Worm (Caenorhabditis elegans): ENCODE data around the gene ZC239.17.

ZC239.17 gene

ce11 chrII:3241842-3242241 is 16.2 kb upstream of the ZC239.17 start:
- TF ChIP-seq syd-9 (tag; optimal IDR thresholded peaks at IDR 0.05), result no peak
- no peak for TF ChIP-seq unc-3 (GFP tag; conservative IDR thresholded peaks at IDR 0.05)
- no peak for TF ChIP-seq unc-3 (tag; optimal IDR thresholded peaks at IDR 0.05)
- TF ChIP-seq ceh-18 (tag; optimal IDR thresholded peaks at IDR 0.05), result no peak
- TF ChIP-seq ceh-24 (tag; optimal IDR thresholded peaks at IDR 0.05), result no peak
- TF ChIP-seq C38D4.7 (GFP tag; optimal IDR thresholded peaks at IDR 0.05), result no peak
- TF ChIP-seq pros-1 (tag; optimal IDR thresholded peaks at IDR 0.05), result no peak
- TF ChIP-seq npax-4 (tag; optimal IDR thresholded peaks at IDR 0.05), result no peak
- no peak for TF ChIP-seq ceh-30 (tag; optimal IDR thresholded peaks at IDR 0.05)
- TF ChIP-seq ceh-34 (tag; optimal IDR thresholded peaks at IDR 0.05), result no peak
- no peak for TF ChIP-seq K09A11.1 (tag; optimal IDR thresholded peaks at IDR 0.05; ENCODE audit: insufficient read depth)
- no peak for TF ChIP-seq ref-2 (tag; optimal IDR thresholded peaks at IDR 0.05)
- no peak for TF ChIP-seq ceh-14 (tag; optimal IDR thresholded peaks at IDR 0.05)
- TF ChIP-seq pax-1 (tag; optimal IDR thresholded peaks at IDR 0.05), result no peak

- no peak for TF ChIP-seq fkh-6 (tag; optimal IDR thresholded peaks at IDR 0.05)
- no peak for TF ChIP-seq ceh-45 (GFP tag; IDR thresholded peaks at IDR 0.05)
Measured at ce11 chrII:3240207-3240606, 14.5 kb upstream of the ZC239.17 start, which contains the start of gene C17F4.3. C17F4.3 (plus strand) TSS chrII:3240507.

DNA sequence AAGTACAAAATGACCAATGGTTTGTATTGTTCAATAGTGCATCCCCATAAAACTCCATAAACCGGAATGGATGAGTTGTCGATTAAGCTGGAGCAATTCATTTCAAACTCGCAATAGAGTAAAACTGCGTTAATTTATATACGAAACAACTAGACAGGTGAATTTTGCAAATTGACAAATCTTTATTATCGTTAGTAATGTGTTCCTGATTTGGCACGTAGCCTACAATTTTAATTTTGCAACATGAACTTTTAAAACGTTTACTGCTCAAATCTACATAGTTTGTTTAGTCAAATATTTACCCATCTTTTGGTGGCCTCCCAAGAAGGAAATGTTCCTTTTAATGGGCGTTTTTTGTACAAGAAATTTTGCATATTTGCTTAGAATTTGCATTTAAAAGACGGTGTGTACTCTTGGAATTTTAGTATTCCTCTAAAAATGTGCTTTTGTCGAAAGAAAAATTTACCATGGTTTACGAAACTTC is 11.4 kb upstream of the ZC239.17 start, which contains the start of the genes srz-67 and C17F4.11:
srz-67 (minus strand) TSS at position 101 of the 484 bp plus-strand sequence.
C17F4.11 (plus strand) TSS at position 434 of the 484 bp plus-strand sequence.
- TF ChIP-seq pag-3 (tag; optimal IDR thresholded peaks at IDR 0.05; ENCODE audit: borderline replicate concordance) (no peak), ceh-14 (tag; optimal IDR thresholded peaks at IDR 0.05) (no peak), nhr-11 (tag; optimal IDR thresholded peaks at IDR 0.05) (no peak), nhr-232 (tag; optimal IDR thresholded peaks at IDR 0.05) (no peak), npax-4 (tag; optimal IDR thresholded peaks at IDR 0.05) (no peak), ahr-1 (tag; optimal IDR thresholded peaks at IDR 0.05) (no peak), ceh-48 (tag; optimal IDR thresholded peaks at IDR 0.05) (no peak), ceh-22 (tag; optimal IDR thresholded peaks at IDR 0.05) (no peak), odd-2 (tag; optimal IDR thresholded peaks at IDR 0.05) (no peak), F13H6.1 (tag; optimal IDR thresholded peaks at IDR 0.05) (no peak), mec-3 (tag; optimal IDR thresholded peaks at IDR 0.05; ENCODE audit: borderline replicate concordance) (no peak), lim-6 (tag; optimal IDR thresholded peaks at IDR 0.05) (no peak), pat-9 (tag; optimal IDR thresholded peaks at IDR 0.05) (no peak), sdc-2 (tag; optimal IDR thresholded peaks at IDR 0.05) (no peak), dmd-4 (tag; optimal IDR thresholded peaks at IDR 0.05; ENCODE audit: borderline replicate concordance) (no peak), tbx-7 (tag; optimal IDR thresholded peaks at IDR 0.05) (no peak)

- no peak for TF ChIP-seq gmeb-2 (tag; optimal IDR thresholded peaks at IDR 0.05)
- no peak for TF ChIP-seq unc-3 (GFP tag; conservative IDR thresholded peaks at IDR 0.05)
- no peak for TF ChIP-seq unc-3 (tag; optimal IDR thresholded peaks at IDR 0.05)
- TF ChIP-seq unc-86 (tag; optimal IDR thresholded peaks at IDR 0.05), result no peak
Measured at ce11 chrII:3234725-3235124, 9.0 kb upstream of the ZC239.17 start, which contains the start of gene C17F4.8. C17F4.8 (minus strand) TSS chrII:3234825.

DNA sequence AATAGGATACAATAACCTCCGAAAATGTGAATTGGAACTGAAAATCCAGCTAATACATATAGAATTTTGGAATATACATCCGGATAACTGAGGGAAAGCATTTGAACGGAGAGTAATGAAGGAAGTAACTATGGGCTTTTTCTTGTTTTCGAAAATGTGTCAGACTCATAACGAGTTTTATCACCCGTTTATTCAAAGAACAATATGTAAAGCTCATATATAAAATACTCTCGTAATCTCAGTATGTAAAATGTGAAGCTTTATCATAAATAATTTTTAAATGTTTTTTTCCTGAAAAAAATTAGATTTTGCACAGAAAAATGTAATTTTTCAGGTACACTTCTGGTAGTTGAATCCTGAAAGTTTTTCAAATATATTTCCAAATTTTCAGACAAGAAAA is 4.7 kb upstream of the ZC239.17 start, which contains the start of gene srh-297:
srh-297 (minus strand) TSS at position 101 of the 400 bp plus-strand sequence.
- TF ChIP-seq pha-2 (tag; optimal IDR thresholded peaks at IDR 0.05) (no peak), ceh-22 (tag; optimal IDR thresholded peaks at IDR 0.05) (no peak), madf-2 (tag; optimal IDR thresholded peaks at IDR 0.05) (no peak), sdc-2 (tag; optimal IDR thresholded peaks at IDR 0.05) (no peak), fkh-10 (GFP tag; optimal IDR thresholded peaks at IDR 0.05) (no peak), gmeb-2 (tag; optimal IDR thresholded peaks at IDR 0.05) (no peak), elt-4 (tag; optimal IDR thresholded peaks at IDR 0.05) (no peak), nhr-232 (tag; optimal IDR thresholded peaks at IDR 0.05) (no peak), pros-1 (tag; optimal IDR thresholded peaks at IDR 0.05) (no peak), mec-3 (tag; optimal IDR thresholded peaks at IDR 0.05; ENCODE audit: borderline replicate concordance) (no peak), ttx-3 (tag; optimal IDR thresholded peaks at IDR 0.05) (no peak)
